Fruit fly (Drosophila melanogaster): Measurements from ENCODE around the gene Axn.

Gene Axn

DNA sequence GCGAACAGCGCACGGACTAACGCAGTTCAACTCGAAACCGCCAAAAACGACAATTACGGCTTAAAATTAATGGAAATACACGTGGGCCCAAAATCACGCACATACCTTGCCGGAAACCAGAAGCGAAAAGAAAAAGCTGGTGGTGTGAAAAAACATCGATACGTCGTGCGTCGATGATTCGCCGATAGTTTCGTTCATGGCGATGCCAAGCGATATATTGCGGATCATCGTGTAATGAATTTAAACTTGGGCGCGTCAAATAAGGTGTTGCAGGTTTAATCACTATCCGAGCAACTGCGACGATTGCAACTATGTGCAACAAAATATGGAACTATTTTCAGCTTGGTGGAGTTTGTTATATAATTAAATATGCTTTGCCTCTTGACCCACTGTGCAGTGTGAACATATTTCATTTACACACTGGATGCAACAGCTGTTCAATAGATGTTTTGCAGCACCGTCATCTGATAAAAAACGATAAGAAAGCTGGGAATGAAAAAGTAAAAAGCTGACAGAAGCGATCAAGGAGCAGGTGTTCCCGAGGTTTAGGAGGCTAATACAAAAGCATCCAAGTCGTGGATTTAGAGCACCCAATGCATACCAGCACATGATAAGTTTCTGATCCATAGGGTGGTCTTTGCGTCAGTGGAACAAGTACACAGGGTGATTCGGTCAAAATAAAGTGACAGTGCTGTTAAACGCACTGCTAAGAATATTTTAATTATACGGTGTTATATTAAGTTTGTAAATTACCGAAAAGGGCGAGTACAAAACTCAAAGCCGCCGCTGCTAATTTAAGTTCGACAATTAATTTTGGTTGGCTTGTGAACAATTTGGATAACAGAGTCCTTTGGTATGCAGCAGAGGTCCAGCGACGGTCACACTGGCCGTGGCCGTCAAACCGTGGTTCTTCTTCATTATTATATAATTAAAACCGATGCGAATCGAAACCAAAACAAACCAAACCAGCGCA, 23.7 kb downstream of the Axn start, which contains the start of the genes RpL32 and CG7943 (continued):
- TF ChIP-seq Nf-YB (GFP tag; optimal IDR thresholded peaks at IDR 0.05) (peak; percentile 62), Fer2 (tag; optimal IDR thresholded peaks at IDR 0.05) (peak; percentile 92), MTF-1 (GFP tag; optimal IDR thresholded peaks at IDR 0.05; ENCODE audit: borderline replicate concordance) (peak; percentile 92), knrl (GFP tag; IDR thresholded peaks at IDR 0.05; ENCODE audit: partially characterized antibody) (peak; percentile 100), pan (optimal IDR thresholded peaks at IDR 0.05) (no peak), pan (GFP tag; optimal IDR thresholded peaks at IDR 0.05 in 1 of 2, IDR thresholded peaks at IDR 0.05 in 1 of 2) (peak in 1 of 2 experiments; percentile 96), exex (tag; optimal IDR thresholded peaks at IDR 0.05) (peak; percentile 52), bigmax (GFP tag; optimal IDR thresholded peaks at IDR 0.05) (peak; percentile 81), CG3281 (GFP tag; optimal IDR thresholded peaks at IDR 0.05) (peak; percentile 95), maf-S (GFP tag; optimal IDR thresholded peaks at IDR 0.05) (peak; percentile 92), vvl (GFP tag; IDR thresholded peaks at IDR 0.05) (peak; percentile 97), CG5953 (GFP tag; IDR thresholded peaks at IDR 0.05) (peak; percentile 92), CG30020 (tag; optimal IDR thresholded peaks at IDR 0.05) (peak; percentile 88), Hey (tag; optimal IDR thresholded peaks at IDR 0.05) (peak; percentile 89), sug (tag; optimal IDR thresholded peaks at IDR 0.05) (peak; percentile 95), fu2 (GFP tag; optimal IDR thresholded peaks at IDR 0.05) (peak; percentile 88), lov (optimal IDR thresholded peaks at IDR 0.05) (no peak), lov (GFP tag; IDR thresholded peaks at IDR 0.05) (peak; percentile 94), Blimp-1 (GFP tag; optimal IDR thresholded peaks at IDR 0.05) (peak; percentile 88), pnt (GFP tag; optimal IDR thresholded peaks at IDR 0.05) (peak; percentile 96), Dip2 (GFP tag; IDR thresholded peaks at IDR 0.05) (peak; percentile 69), CG33213 (GFP tag; optimal IDR thresholded peaks at IDR 0.05) (peak; percentile 96), tgo (GFP tag; IDR thresholded peaks at IDR 0.05) (peak; percentile 93), HLH54F (GFP tag; optimal IDR thresholded peaks at IDR 0.05) (peak; percentile 90), CG11723 (GFP tag; optimal IDR thresholded peaks at IDR 0.05) (peak; percentile 87), ham (GFP tag; IDR thresholded peaks at IDR 0.05) (peak; percentile 89), Abd-B (GFP tag; optimal IDR thresholded peaks at IDR 0.05) (peak; percentile 83), Lpt (GFP tag; optimal IDR thresholded peaks at IDR 0.05) (no peak), chm (GFP tag; IDR thresholded peaks at IDR 0.05) (peak; percentile 97), CG14050 (GFP tag; IDR thresholded peaks at IDR 0.05) (peak; percentile 91), B-H2 (GFP tag; optimal IDR thresholded peaks at IDR 0.05) (peak; percentile 95), ewg (GFP tag; optimal IDR thresholded peaks at IDR 0.05) (peak; percentile 80), unc-4 (GFP tag; IDR thresholded peaks at IDR 0.05; ENCODE audit: partially characterized antibody) (peak; percentile 99), sr (GFP tag; IDR thresholded peaks at IDR 0.05) (peak; percentile 89), gem (tag; optimal IDR thresholded peaks at IDR 0.05) (peak; percentile 90), nau (GFP tag; optimal IDR thresholded peaks at IDR 0.05) (peak; percentile 93), CG15479 (GFP tag; optimal IDR thresholded peaks at IDR 0.05) (peak; percentile 48), Dll (GFP tag; IDR thresholded peaks at IDR 0.05; ENCODE audit: partially characterized antibody) (peak; percentile 100), onecut (GFP tag; IDR thresholded peaks at IDR 0.05) (peak; percentile 90), Meics (GFP tag; optimal IDR thresholded peaks at IDR 0.05) (peak; percentile 97), gsb (GFP tag; IDR thresholded peaks at IDR 0.05) (peak; percentile 92), CG12942 (GFP tag; optimal IDR thresholded peaks at IDR 0.05) (peak; percentile 78), so (GFP tag; IDR thresholded peaks at IDR 0.05) (peak; percentile 98), Sin3A (optimal IDR thresholded peaks at IDR 0.05) (peak; percentile 98), BtbVII (GFP tag; optimal IDR thresholded peaks at IDR 0.05) (peak; percentile 92), Sox100B (GFP tag; optimal IDR thresholded peaks at IDR 0.05) (peak; percentile 92), CG5245 (GFP tag; optimal IDR thresholded peaks at IDR 0.05) (peak; percentile 92), her (GFP tag; optimal IDR thresholded peaks at IDR 0.05) (peak; percentile 94), eve (GFP tag; optimal IDR thresholded peaks at IDR 0.05) (peak in 1 of 2 experiments; percentile 77)

All from whole organism, embryonic.